Worm (Caenorhabditis elegans) whole organism, young adult: ENCODE data around the gene R10E4.7.

ENCODE experiments used
- B0035.1 ChIP-seq: sonication (generic microtip); optimal IDR thresholded peaks from 2 replicates; lab custom pipeline; 2016; ENCODE audit warnings: missing genetic modification characterization, mild to moderate bottlenecking, missing compliant biosample characterization, missing genotype, missing genetic modification reagents
- B0261.1 ChIP-seq: sonication (generic microtip); optimal IDR thresholded peaks from 2 replicates; lab custom pipeline; 2016; ENCODE audit warnings: mild to moderate bottlenecking, missing genetic modification characterization, moderate library complexity, missing compliant biosample characterization
- C17E4.6 ChIP-seq: fragments of 200-800 bp; sonication (Bioruptor generic); IDR thresholded peaks from 2 replicates; pipeline ENCODE4 v1.3.6; 2022; ENCODE audit warnings: missing genetic modification reagents, missing genetic modification characterization, missing compliant biosample characterization
- D2030.7 ChIP-seq: fragments of 200-800 bp; sonication (Bioruptor generic); IDR thresholded peaks from 2 replicates; pipeline ENCODE4 v1.3.6; 2022; ENCODE audit warnings: missing genetic modification reagents, missing genetic modification characterization, missing compliant biosample characterization
- F10E7.11 ChIP-seq: sonication (generic microtip); optimal IDR thresholded peaks from 2 replicates; lab custom pipeline; 2017; ENCODE audit warnings: mild to moderate bottlenecking, missing genetic modification characterization, moderate library complexity, missing compliant biosample characterization
- F37B4.10 ChIP-seq: fragments of 200-800 bp; sonication (Bioruptor generic); IDR thresholded peaks from 2 replicates; pipeline ENCODE4 v1.3.6; 2022; ENCODE audit warnings: missing genetic modification characterization, missing compliant biosample characterization
- F49E8.2 ChIP-seq: sonication (generic microtip); optimal IDR thresholded peaks from 3 replicates; lab custom pipeline; 2017; ENCODE audit warnings: missing genetic modification characterization, mild to moderate bottlenecking, missing compliant biosample characterization, antibody characterized with exemption, moderate library complexity; ENCODE audit not compliant: insufficient read depth
- F52B5.7 ChIP-seq: sonication (generic microtip); optimal IDR thresholded peaks from 2 replicates; lab custom pipeline; 2016; ENCODE audit warnings: mild to moderate bottlenecking, missing genetic modification characterization, missing compliant biosample characterization
- K11D2.4 ChIP-seq: fragments of 200-800 bp; sonication (Bioruptor generic); IDR thresholded peaks from 2 replicates; pipeline ENCODE4 v1.3.6; 2022; ENCODE audit warnings: missing genetic modification reagents, missing genetic modification characterization, missing compliant biosample characterization
- T07F8.4 ChIP-seq: sonication (generic microtip); optimal IDR thresholded peaks from 2 replicates; lab custom pipeline; 2016; ENCODE audit warnings: mild to moderate bottlenecking, missing genetic modification characterization, moderate library complexity, missing compliant biosample characterization
- Y53F4B.3 ChIP-seq: fragments of 200-800 bp; sonication (Bioruptor generic); IDR thresholded peaks from 2 replicates; pipeline ENCODE4 v1.3.6; 2022; ENCODE audit warnings: missing genetic modification reagents, missing genetic modification characterization, missing compliant biosample characterization
- Y53G8AR.9 ChIP-seq: fragments of 200-800 bp; sonication (Bioruptor generic); conservative IDR thresholded peaks from 2 replicates; pipeline ENCODE4 v1.3.6; 2022; ENCODE audit warnings: missing genetic modification reagents, missing genetic modification characterization, missing compliant biosample characterization
- aptf-2 ChIP-seq: fragments of 200-800 bp; sonication (Bioruptor generic); conservative IDR thresholded peaks from 2 replicates; pipeline ENCODE4 v1.3.6; 2022; ENCODE audit warnings: missing genetic modification reagents, missing genetic modification characterization, missing compliant biosample characterization
- atf-7 ChIP-seq: sonication (generic microtip); optimal IDR thresholded peaks from 2 replicates; lab custom pipeline; 2017; ENCODE audit warnings: mild to moderate bottlenecking, missing genetic modification characterization, missing compliant biosample characterization
- attf-6 ChIP-seq: fragments of 200-800 bp; sonication (Bioruptor generic); IDR thresholded peaks from 2 replicates; pipeline ENCODE4 v1.3.6; 2022; ENCODE audit warnings: missing genetic modification reagents, missing genetic modification characterization, missing compliant biosample characterization
- bed-1 ChIP-seq: fragments of 200-800 bp; sonication (Bioruptor generic); IDR thresholded peaks from 2 replicates; pipeline ENCODE4 v1.3.6; 2022; ENCODE audit warnings: missing genetic modification reagents, missing genetic modification characterization, missing compliant biosample characterization
- bed-2 ChIP-seq: fragments of 200-800 bp; sonication (Bioruptor generic); IDR thresholded peaks from 2 replicates; pipeline ENCODE4 v1.3.6; 2022; ENCODE audit warnings: missing genetic modification reagents, missing genetic modification characterization, missing compliant biosample characterization
- ceh-100 ChIP-seq: fragments of 200-800 bp; sonication (Bioruptor generic); IDR thresholded peaks from 2 replicates; pipeline ENCODE4 v1.3.6; 2022; ENCODE audit warnings: missing genetic modification reagents, missing genetic modification characterization, missing compliant biosample characterization
- ceh-27 ChIP-seq: fragments of 200-800 bp; sonication (Bioruptor generic); optimal IDR thresholded peaks from 2 replicates; lab custom pipeline; 2018; ENCODE audit warnings: mild to moderate bottlenecking, missing genetic modification characterization, moderate library complexity, missing compliant biosample characterization
- ceh-79 ChIP-seq: sonication (generic microtip); optimal IDR thresholded peaks from 2 replicates; lab custom pipeline; 2017; ENCODE audit warnings: mild to moderate bottlenecking, missing genetic modification characterization, missing compliant biosample characterization
- dpl-1 ChIP-seq: fragments of 150-350 bp; optimal IDR thresholded peaks from 2 replicates; lab custom pipeline; 2014; ENCODE audit warnings: missing biosample characterization, missing genetic modification reagents, missing genetic modification characterization
- efl-1 ChIP-seq: fragments of 150-350 bp; optimal IDR thresholded peaks from 2 replicates; lab custom pipeline; 2014; ENCODE audit warnings: missing biosample characterization, missing genetic modification reagents, missing genetic modification characterization
- egl-18 ChIP-seq: fragments of 200-800 bp; sonication (Bioruptor generic); IDR thresholded peaks from 2 replicates; pipeline ENCODE4 v1.3.6; 2022; ENCODE audit warnings: missing genetic modification reagents, missing genetic modification characterization, missing compliant biosample characterization
- egrh-3 ChIP-seq: fragments of 200-800 bp; sonication (Bioruptor generic); IDR thresholded peaks from 2 replicates; pipeline ENCODE4 v1.3.6; 2022; ENCODE audit warnings: missing genetic modification reagents, missing genetic modification characterization, missing compliant biosample characterization
- ets-4 ChIP-seq: fragments of 200-800 bp; sonication (Bioruptor generic); optimal IDR thresholded peaks from 2 replicates; lab custom pipeline; 2018; ENCODE audit warnings: mild to moderate bottlenecking, missing genetic modification characterization, missing compliant biosample characterization
- fkh-3 ChIP-seq: sonication (generic microtip); optimal IDR thresholded peaks from 2 replicates; lab custom pipeline; 2016; ENCODE audit warnings: mild to moderate bottlenecking, missing genetic modification characterization, missing compliant biosample characterization
- let-526 ChIP-seq: fragments of 200-800 bp; sonication (Bioruptor generic); IDR thresholded peaks from 2 replicates; pipeline ENCODE4 v1.3.6; 2022; ENCODE audit warnings: missing genetic modification reagents, missing genetic modification characterization, missing compliant biosample characterization
- lin-26 ChIP-seq: fragments of 200-800 bp; sonication (Bioruptor generic); IDR thresholded peaks from 2 replicates; pipeline ENCODE4 v1.3.6; 2022; ENCODE audit warnings: missing genetic modification reagents, missing genetic modification characterization, missing compliant biosample characterization
- lin-35 ChIP-seq, 3 experiments: fragments of 150-350 bp in 2 of 3; sonication (generic microtip) in 1 of 3; optimal IDR thresholded peaks; 2 replicates each; lab custom pipeline; 2014 to 2018; ENCODE audit warnings: missing biosample characterization in 3 of 3, missing genetic modification characterization in 3 of 3, missing genetic modification reagents in 3 of 3
- lin-54 ChIP-seq: fragments of 200-800 bp; sonication (Bioruptor generic); optimal IDR thresholded peaks from 2 replicates; lab custom pipeline; 2018; ENCODE audit warnings: mild to moderate bottlenecking, missing genetic modification characterization, missing compliant biosample characterization
- lsl-1 ChIP-seq: fragments of 200-800 bp; sonication (Bioruptor generic); optimal IDR thresholded peaks from 2 replicates; lab custom pipeline; 2018; ENCODE audit warnings: mild to moderate bottlenecking, missing genetic modification characterization, moderate library complexity, missing compliant biosample characterization
- madf-3 ChIP-seq: fragments of 200-800 bp; sonication (Bioruptor generic); IDR thresholded peaks from 2 replicates; pipeline ENCODE4 v1.3.6; 2022; ENCODE audit warnings: missing genetic modification reagents, missing genetic modification characterization, missing compliant biosample characterization
- mes-4 ChIP-seq: sonication (generic microtip); optimal IDR thresholded peaks from 2 replicates; lab custom pipeline; 2016; ENCODE audit warnings: missing genotype, missing genetic modification characterization, missing compliant biosample characterization
- mxl-1 ChIP-seq: sonication (generic microtip); optimal IDR thresholded peaks from 2 replicates; lab custom pipeline; 2016; ENCODE audit warnings: missing genetic modification characterization, missing compliant biosample characterization
- nfya-1 ChIP-seq: sonication (generic microtip); optimal IDR thresholded peaks from 2 replicates; lab custom pipeline; 2017; ENCODE audit warnings: antibody characterized with exemption, missing compliant biosample characterization, missing genetic modification characterization, borderline replicate concordance; ENCODE audit not compliant: insufficient read depth
- nfyb-1 ChIP-seq: fragments of 200-800 bp; sonication (Bioruptor generic); IDR thresholded peaks from 2 replicates; pipeline ENCODE4 v1.3.6; 2022; ENCODE audit warnings: missing genetic modification reagents, missing genetic modification characterization, missing compliant biosample characterization
- nhr-120 ChIP-seq: fragments of 200-800 bp; sonication (Bioruptor generic); IDR thresholded peaks from 2 replicates; pipeline ENCODE4 v1.3.6; 2022; ENCODE audit warnings: missing genetic modification characterization, missing compliant biosample characterization
- nhr-90 ChIP-seq: sonication (generic microtip); optimal IDR thresholded peaks from 2 replicates; lab custom pipeline; 2016; ENCODE audit warnings: missing genotype, mild to moderate bottlenecking, missing genetic modification characterization, missing compliant biosample characterization
- sea-2 ChIP-seq: fragments of 200-800 bp; sonication (Bioruptor generic); IDR thresholded peaks from 2 replicates; pipeline ENCODE4 v1.3.6; 2022; ENCODE audit warnings: missing genetic modification characterization, missing compliant biosample characterization
- snpc-1.1 ChIP-seq: sonication (generic microtip); optimal IDR thresholded peaks from 2 replicates; lab custom pipeline; 2017; ENCODE audit warnings: missing genetic modification characterization, mild to moderate bottlenecking, missing compliant biosample characterization, antibody characterized with exemption, moderate library complexity, missing genotype, missing genetic modification reagents; ENCODE audit not compliant: insufficient read depth
- snpc-3.4 ChIP-seq: sonication (generic microtip); optimal IDR thresholded peaks from 2 replicates; lab custom pipeline; 2017; ENCODE audit warnings: missing genetic modification characterization, mild to moderate bottlenecking, missing compliant biosample characterization, antibody characterized with exemption, moderate library complexity, missing genotype, missing genetic modification reagents
- tbp1 ChIP-seq: fragments of 200-800 bp; sonication (Bioruptor generic); optimal IDR thresholded peaks from 2 replicates; lab custom pipeline; 2018; ENCODE audit warnings: mild to moderate bottlenecking, missing genetic modification characterization, missing compliant biosample characterization
- tlf-1 ChIP-seq: fragments of 200-800 bp; sonication (Bioruptor generic); optimal IDR thresholded peaks from 2 replicates; lab custom pipeline; 2018; ENCODE audit warnings: mild to moderate bottlenecking, missing genetic modification characterization, missing compliant biosample characterization
- unc-130 ChIP-seq: sonication (generic microtip); optimal IDR thresholded peaks from 2 replicates; lab custom pipeline; 2016; ENCODE audit warnings: missing genetic modification reagents, missing genetic modification characterization, missing compliant biosample characterization
- unc-62 ChIP-seq: fragments of 150-350 bp; optimal IDR thresholded peaks from 2 replicates; lab custom pipeline; 2014; ENCODE audit warnings: missing biosample characterization, missing genetic modification reagents, missing genetic modification characterization
- ztf-18 ChIP-seq: sonication (generic microtip); optimal IDR thresholded peaks from 2 replicates; lab custom pipeline; 2016; ENCODE audit warnings: missing genotype, mild to moderate bottlenecking, missing genetic modification characterization, missing compliant biosample characterization
- ztf-26 ChIP-seq: sonication (generic microtip); optimal IDR thresholded peaks from 2 replicates; lab custom pipeline; 2017; ENCODE audit warnings: missing genetic modification characterization, missing compliant biosample characterization
- ztf-28 ChIP-seq: fragments of 200-800 bp; sonication (Bioruptor generic); IDR thresholded peaks from 2 replicates; pipeline ENCODE4 v1.3.6; 2022; ENCODE audit warnings: missing genetic modification reagents, missing genetic modification characterization, missing compliant biosample characterization
- ztf-3 ChIP-seq: fragments of 200-800 bp; sonication (Bioruptor generic); optimal IDR thresholded peaks from 2 replicates; lab custom pipeline; 2018; ENCODE audit warnings: mild to moderate bottlenecking, missing genetic modification characterization, missing compliant biosample characterization

The R10E4.7 gene

ce11 chrIII:4284732-4285165 lies 9.9 kb upstream of the R10E4.7 start (continued):
- TF ChIP-seq aptf-2 (GFP tag; lab: Robert Waterston, UW), result no peak
- peak; percentile 51 for TF ChIP-seq ceh-27 (GFP tag; lab: Kevin White, UChicago)
- no peak for TF ChIP-seq tlf-1 (GFP tag; lab: Kevin White, UChicago)
- no peak for TF ChIP-seq F37B4.10 (GFP tag; lab: Robert Waterston, UW)
- no peak for TF ChIP-seq mxl-1 (tag; lab: Kevin White, UChicago)
- TF ChIP-seq lsl-1 (GFP tag; lab: Kevin White, UChicago), result no peak
- no peak for TF ChIP-seq nfya-1 (tag; lab: Kevin White, UChicago)
- TF ChIP-seq tbp1 (GFP tag; lab: Kevin White, UChicago), result peak; percentile 43
- no peak for TF ChIP-seq C17E4.6
- no peak for TF ChIP-seq snpc-3.4 (tag; lab: Kevin White, UChicago)
- TF ChIP-seq Y53F4B.3 (GFP tag; lab: Robert Waterston, UW), result no peak
- peak; percentile 68; the same call in 1 of the 2 replicates for TF ChIP-seq nfyb-1 (GFP tag; lab: Robert Waterston, UW)
- no peak for TF ChIP-seq fkh-3 (tag; lab: Kevin White, UChicago)
- no peak for TF ChIP-seq D2030.7 (GFP tag; lab: Robert Waterston, UW)
- no peak for TF ChIP-seq snpc-1.1 (tag; lab: Kevin White, UChicago)
- no peak for TF ChIP-seq F49E8.2
- TF ChIP-seq sea-2 (GFP tag; lab: Robert Waterston, UW), result no peak
- peak; percentile 77 for TF ChIP-seq atf-7 (tag; lab: Kevin White, UChicago)
- TF ChIP-seq dpl-1, result no peak
- no peak for TF ChIP-seq bed-2 (GFP tag; lab: Robert Waterston, UW)
- peak; percentile 32 for TF ChIP-seq lin-54
- TF ChIP-seq ceh-79 (tag; lab: Kevin White, UChicago), result no peak
- TF ChIP-seq unc-130, result no peak
- TF ChIP-seq madf-3, result no peak
- no peak for TF ChIP-seq efl-1 (GFP tag; lab: Kevin White, UChicago)
- no peak for TF ChIP-seq egrh-3 (GFP tag; lab: Robert Waterston, UW)
- TF ChIP-seq Y53G8AR.9 (GFP tag; lab: Robert Waterston, UW), result no peak
- TF ChIP-seq F52B5.7 (tag; lab: Kevin White, UChicago), result no peak
- TF ChIP-seq ets-4 (GFP tag; lab: Kevin White, UChicago), result peak; percentile 40
- TF ChIP-seq T07F8.4 (tag; lab: Kevin White, UChicago), result no peak
- TF ChIP-seq ztf-26, result peak; percentile 75
- TF ChIP-seq B0261.1, result no peak
- no peak for TF ChIP-seq lin-35 (GFP tag; optimal IDR thresholded peaks at IDR 0.05; lab: Kevin White, UChicago)
- TF ChIP-seq B0035.1 (tag; lab: Kevin White, UChicago), result no peak
- TF ChIP-seq unc-62 (GFP tag; lab: Kevin White, UChicago), result peak; percentile 35
- TF ChIP-seq attf-6 (GFP tag; lab: Robert Waterston, UW), result no peak
- no peak for TF ChIP-seq F10E7.11 (tag; lab: Kevin White, UChicago)
- TF ChIP-seq ztf-18, result peak; percentile 21
- TF ChIP-seq ztf-28 (GFP tag; lab: Robert Waterston, UW), result no peak
- peak; percentile 54 for TF ChIP-seq nhr-90
- TF ChIP-seq ceh-100 (GFP tag; lab: Robert Waterston, UW), result no peak
- no peak for TF ChIP-seq bed-1 (GFP tag; lab: Robert Waterston, UW)
- no peak for TF ChIP-seq lin-26 (GFP tag; lab: Robert Waterston, UW)
- no peak for TF ChIP-seq ztf-3
- TF ChIP-seq mes-4 (tag; lab: Kevin White, UChicago), result no peak
- peak; percentile 75 for TF ChIP-seq K11D2.4 (GFP tag; lab: Robert Waterston, UW)
- TF ChIP-seq let-526, result 0 out of 2 replicates have a peak, but pooled peaks have one; percentile 60
- no peak for TF ChIP-seq egl-18 (GFP tag; lab: Robert Waterston, UW)
- TF ChIP-seq nhr-120, result no peak
